Worm (Caenorhabditis elegans) whole organism, midembryonic: ENCODE data around the gene R04B5.1.

Source experiments
- T22C8.4 ChIP-seq: fragments of 200-800 bp; sonication (Bioruptor generic); IDR thresholded peaks from 2 replicates; pipeline ENCODE4 v1.3.6; 2022; ENCODE audit warnings: missing genetic modification characterization, missing compliant biosample characterization
- cog-1 ChIP-seq: sonication (generic microtip); optimal IDR thresholded peaks from 2 replicates; lab custom pipeline; 2016; ENCODE audit warnings: missing genetic modification characterization, missing compliant biosample characterization
- flt-1 ChIP-seq: fragments of 200-800 bp; sonication (Bioruptor generic); IDR thresholded peaks from 2 replicates; pipeline ENCODE4 v1.3.6; 2022; ENCODE audit warnings: missing genetic modification characterization, missing compliant biosample characterization
- klf-2 ChIP-seq: fragments of 200-800 bp; sonication (Bioruptor generic); conservative IDR thresholded peaks from 2 replicates; pipeline ENCODE4 v1.3.6; 2022; ENCODE audit warnings: missing genetic modification reagents, missing genetic modification characterization, missing compliant biosample characterization
- med-1 ChIP-seq: sonication (generic microtip); optimal IDR thresholded peaks from 2 replicates; lab custom pipeline; 2017; ENCODE audit warnings: missing genetic modification characterization, mild to moderate bottlenecking, missing compliant biosample characterization, antibody characterized with exemption, missing genetic modification reagents; ENCODE audit not compliant: insufficient read depth
- ref-1 ChIP-seq: fragments of 200-800 bp; sonication (Bioruptor generic); conservative IDR thresholded peaks from 2 replicates; pipeline ENCODE4 v1.3.6; 2022; ENCODE audit warnings: missing genetic modification reagents, missing genetic modification characterization, missing compliant biosample characterization
- tab-1 ChIP-seq: fragments of 200-800 bp; sonication (Bioruptor generic); IDR thresholded peaks from 2 replicates; pipeline ENCODE4 v1.3.6; 2022; ENCODE audit warnings: missing genetic modification characterization, missing compliant biosample characterization
- ztf-23 ChIP-seq: fragments of 200-800 bp; sonication (Bioruptor generic); IDR thresholded peaks from 2 replicates; pipeline ENCODE4 v1.3.6; 2022; ENCODE audit warnings: missing genetic modification reagents, missing genetic modification characterization, missing compliant biosample characterization
- ztf-29 ChIP-seq: fragments of 200-800 bp; sonication (Bioruptor generic); IDR thresholded peaks from 2 replicates; pipeline ENCODE4 v1.3.6; 2022; ENCODE audit warnings: missing genetic modification reagents, missing genetic modification characterization, missing compliant biosample characterization

The R04B5.1 gene

DNA sequence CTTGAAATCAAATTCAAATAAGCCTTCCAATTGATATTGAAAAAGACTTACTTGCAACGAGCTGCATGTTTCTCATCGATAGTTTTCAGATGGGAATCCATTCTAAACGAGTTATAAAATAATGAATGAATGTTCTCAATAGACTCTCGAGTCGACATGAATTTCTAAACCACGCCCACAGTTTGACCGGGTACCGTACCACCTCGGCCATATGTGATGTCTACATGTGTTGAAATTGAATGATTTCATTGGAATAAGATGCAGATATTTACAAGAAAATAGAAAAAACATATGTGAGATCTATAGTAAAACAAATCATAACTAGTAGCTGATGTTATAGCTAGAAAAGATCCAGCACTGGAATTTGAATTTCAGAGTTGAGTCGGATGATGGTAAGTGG is 12.3 kb upstream of the R04B5.1 start, which contains the start of gene R04B5.7:
R04B5.7 (minus strand) TSS at position 101 of the 400 bp plus-strand sequence.
- TF ChIP-seq cog-1 (tag; lab: Kevin White, UChicago) (no peak), tab-1 (no peak), ztf-23 (no peak), ref-1 (no peak), med-1 (GFP tag; lab: Kevin White, UChicago) (no peak), klf-2 (GFP tag; lab: Robert Waterston, UW) (no peak), flt-1 (GFP tag; lab: Robert Waterston, UW) (no peak), T22C8.4 (GFP tag; lab: Robert Waterston, UW) (no peak), ztf-29 (GFP tag; lab: Robert Waterston, UW) (no peak)

DNA sequence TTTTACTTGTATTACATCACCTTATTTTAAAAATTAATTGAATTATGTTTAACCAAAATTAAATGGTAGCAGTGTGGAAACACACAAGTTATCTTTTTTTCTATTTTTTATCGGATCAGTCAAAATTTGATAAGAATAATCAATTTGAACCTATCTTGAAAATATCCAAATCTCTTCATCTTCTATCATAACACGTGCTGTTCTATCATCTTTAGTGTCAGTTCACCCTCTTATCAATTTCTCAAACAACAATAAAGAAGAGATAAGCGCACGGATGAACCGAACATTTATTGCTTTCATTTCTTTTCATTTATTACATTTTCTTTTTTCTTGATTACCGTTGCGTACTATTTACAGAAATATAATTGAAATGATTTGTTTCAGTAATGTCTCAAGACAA is 9.0 kb upstream of the R04B5.1 start, which contains the start of gene R04B5.5:
R04B5.5 (plus strand) TSS at position 378 of the 400 bp plus-strand sequence.
- no peak for TF ChIP-seq med-1 (GFP tag; lab: Kevin White, UChicago)
- TF ChIP-seq T22C8.4 (GFP tag; lab: Robert Waterston, UW) = no peak
- TF ChIP-seq ztf-29 (GFP tag; lab: Robert Waterston, UW) = no peak
- no peak for TF ChIP-seq tab-1
- TF ChIP-seq ref-1 = no peak
- TF ChIP-seq klf-2 (GFP tag; lab: Robert Waterston, UW) = no peak
- no peak for TF ChIP-seq ztf-23
- TF ChIP-seq flt-1 (GFP tag; lab: Robert Waterston, UW) = no peak
- TF ChIP-seq cog-1 (tag; lab: Kevin White, UChicago) = no peak

DNA sequence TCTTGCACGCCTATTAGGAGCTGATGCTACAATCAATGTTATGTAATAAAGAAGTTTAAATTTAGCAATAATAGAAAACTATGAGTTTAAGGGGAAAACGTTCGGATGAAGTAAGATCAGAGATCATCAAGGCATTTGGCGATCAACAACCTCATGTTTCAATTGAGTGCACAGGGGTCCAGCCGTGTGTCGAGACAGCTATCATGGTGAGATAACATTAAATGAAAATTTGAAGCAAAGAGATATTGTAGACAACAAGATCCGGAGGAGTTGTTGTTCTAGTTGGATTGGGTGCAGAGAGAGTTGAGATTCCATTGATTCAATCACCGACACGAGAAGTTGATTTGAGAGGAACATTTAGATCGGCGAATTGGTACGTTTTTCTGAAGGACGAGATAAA is 8.0 kb upstream of the R04B5.1 start:
- TF ChIP-seq med-1 (GFP tag; lab: Kevin White, UChicago) (no peak), T22C8.4 (GFP tag; lab: Robert Waterston, UW) (no peak), tab-1 (no peak), flt-1 (GFP tag; lab: Robert Waterston, UW) (no peak), cog-1 (tag; lab: Kevin White, UChicago) (no peak), ref-1 (no peak), ztf-23 (no peak), ztf-29 (GFP tag; lab: Robert Waterston, UW) (no peak), klf-2 (GFP tag; lab: Robert Waterston, UW) (no peak)

DNA sequence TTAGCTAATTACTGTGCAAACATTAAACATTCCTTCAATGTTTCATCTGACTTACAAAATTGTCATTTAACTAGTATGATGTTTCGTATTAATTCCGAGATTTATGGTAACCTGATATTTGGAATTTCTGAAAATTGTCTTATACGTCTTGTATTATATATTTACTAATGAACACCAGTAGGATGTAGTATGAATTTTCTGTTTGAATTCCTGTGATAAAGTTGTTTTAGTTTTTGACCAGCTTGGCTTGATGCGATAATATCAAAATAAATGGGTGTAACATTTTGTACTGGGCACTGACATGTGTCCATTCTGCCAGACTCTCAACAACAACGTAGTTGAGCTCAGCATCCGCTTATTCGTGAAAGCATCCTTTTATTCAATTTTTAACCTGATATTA is 6.7 kb upstream of the R04B5.1 start, which contains the start of gene R04B5.6:
R04B5.6 (plus strand) TSS at position 301 of the 400 bp plus-strand sequence.
- TF ChIP-seq ztf-23 = no peak
- TF ChIP-seq flt-1 (GFP tag; lab: Robert Waterston, UW) = no peak
- TF ChIP-seq klf-2 (GFP tag; lab: Robert Waterston, UW) = no peak
- no peak for TF ChIP-seq ref-1
- no peak for TF ChIP-seq T22C8.4 (GFP tag; lab: Robert Waterston, UW)
- TF ChIP-seq ztf-29 (GFP tag; lab: Robert Waterston, UW) = no peak
- no peak for TF ChIP-seq tab-1
- TF ChIP-seq med-1 (GFP tag; lab: Kevin White, UChicago) = no peak
- no peak for TF ChIP-seq cog-1 (tag; lab: Kevin White, UChicago)

DNA sequence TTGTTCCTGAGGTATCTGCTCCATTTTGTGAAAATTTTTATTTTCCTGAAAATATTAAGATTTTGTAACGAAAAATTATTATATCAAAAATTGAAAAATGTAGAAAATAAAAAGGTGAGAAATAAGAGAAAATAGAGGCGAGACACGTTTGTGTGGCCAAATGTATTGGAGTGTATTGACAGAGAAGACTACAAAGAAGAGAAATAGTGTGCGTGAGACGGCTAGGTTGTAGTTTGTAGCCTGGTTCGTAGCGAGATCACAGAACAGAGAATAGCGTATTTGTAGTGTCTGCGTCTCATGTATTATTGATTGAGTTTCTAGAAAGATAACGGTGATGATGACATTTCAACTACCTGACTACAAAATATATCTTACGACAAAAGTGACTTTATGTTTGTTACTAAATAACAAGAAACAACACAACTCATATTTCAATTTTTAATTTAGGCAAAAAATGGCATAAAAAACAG is 5.9 kb upstream of the R04B5.1 start, which contains the start of gene nhr-12:
nhr-12 (minus strand) TSS at position 51 of the 470 bp plus-strand sequence.
- TF ChIP-seq ztf-23 = no peak
- no peak for TF ChIP-seq ref-1
- no peak for TF ChIP-seq flt-1 (GFP tag; lab: Robert Waterston, UW)
- no peak for TF ChIP-seq ztf-29 (GFP tag; lab: Robert Waterston, UW)
- TF ChIP-seq med-1 (GFP tag; lab: Kevin White, UChicago) = no peak
- no peak for TF ChIP-seq cog-1 (tag; lab: Kevin White, UChicago)
- TF ChIP-seq tab-1 = no peak
- TF ChIP-seq T22C8.4 (GFP tag; lab: Robert Waterston, UW) = no peak
- TF ChIP-seq klf-2 (GFP tag; lab: Robert Waterston, UW) = no peak

DNA sequence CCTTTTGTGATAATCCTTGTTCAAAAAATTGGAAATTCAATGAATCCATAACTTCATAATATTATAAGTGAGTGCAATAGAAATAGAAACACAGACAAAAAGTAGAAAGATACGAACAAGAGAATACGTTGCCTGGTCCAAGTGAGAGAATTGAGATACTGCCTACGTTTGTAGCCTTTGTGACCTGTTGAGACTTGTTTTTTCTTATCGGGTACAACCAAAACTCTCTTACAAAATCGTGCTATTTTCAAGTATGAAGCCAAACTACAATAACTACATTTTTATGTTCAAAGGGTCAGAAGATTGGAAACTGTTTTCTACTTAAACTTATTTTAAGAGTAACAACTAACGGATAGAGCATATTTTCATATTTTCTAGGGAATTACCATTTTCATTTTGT is 3.5 kb upstream of the R04B5.1 start, which contains the start of gene nhr-205:
nhr-205 (minus strand) TSS at position 141 of the 400 bp plus-strand sequence.
- no peak for TF ChIP-seq cog-1 (tag; lab: Kevin White, UChicago)
- TF ChIP-seq T22C8.4 (GFP tag; lab: Robert Waterston, UW) = no peak
- no peak for TF ChIP-seq flt-1 (GFP tag; lab: Robert Waterston, UW)
- TF ChIP-seq klf-2 (GFP tag; lab: Robert Waterston, UW) = no peak
- TF ChIP-seq ref-1 = no peak
- no peak for TF ChIP-seq tab-1
- TF ChIP-seq ztf-23 = no peak
- TF ChIP-seq ztf-29 (GFP tag; lab: Robert Waterston, UW) = no peak

DNA sequence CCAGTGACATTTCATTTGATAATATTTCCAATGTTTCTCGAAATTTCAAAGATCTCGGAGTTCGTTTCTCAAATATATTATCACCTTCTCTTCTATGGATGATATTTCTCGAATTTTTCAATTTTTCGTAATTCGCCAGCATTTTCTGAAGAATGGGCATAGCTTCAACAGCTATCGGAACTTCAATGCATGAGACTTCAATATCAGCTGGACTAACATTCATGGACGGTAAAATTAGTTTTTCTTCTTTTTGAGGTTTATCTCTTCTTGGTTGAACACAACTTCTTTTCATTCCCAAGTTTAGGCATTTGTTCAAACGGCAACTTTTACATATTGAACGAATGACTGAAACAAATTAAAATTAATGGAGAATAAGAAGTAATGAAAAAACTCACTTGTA is 2.8 kb upstream of the R04B5.1 start:
- TF ChIP-seq flt-1 (GFP tag; lab: Robert Waterston, UW) = no peak
- no peak for TF ChIP-seq T22C8.4 (GFP tag; lab: Robert Waterston, UW)
- TF ChIP-seq tab-1 = no peak
- TF ChIP-seq ztf-23 = no peak
- TF ChIP-seq ztf-29 (GFP tag; lab: Robert Waterston, UW) = no peak
- no peak for TF ChIP-seq cog-1 (tag; lab: Kevin White, UChicago)
- TF ChIP-seq ref-1 = no peak
- TF ChIP-seq klf-2 (GFP tag; lab: Robert Waterston, UW) = no peak
- TF ChIP-seq med-1 (GFP tag; lab: Kevin White, UChicago) = no peak

DNA sequence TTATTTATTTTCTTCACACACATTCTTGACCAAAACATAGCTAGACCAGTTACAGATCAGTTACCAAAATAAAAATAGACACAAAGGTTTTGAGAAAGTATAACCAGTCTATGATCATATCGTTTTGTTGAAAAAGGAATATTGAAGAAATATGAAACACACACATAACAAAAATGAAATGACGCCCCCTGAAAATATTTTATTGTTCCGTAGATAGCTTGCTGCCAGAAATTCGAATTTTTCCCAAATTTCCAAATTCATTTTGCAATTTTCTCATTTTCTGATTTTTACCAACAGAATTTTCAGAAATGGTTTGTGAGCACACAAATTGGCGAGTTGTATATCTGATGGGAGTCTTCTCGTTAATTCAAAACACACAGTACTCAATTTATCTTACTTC is 2.7 kb downstream of the R04B5.1 start, which contains the start of gene F57A8.7:
F57A8.7 (plus strand) TSS at position 301 of the 400 bp plus-strand sequence.
- TF ChIP-seq med-1 (GFP tag; lab: Kevin White, UChicago) (no peak), flt-1 (GFP tag; lab: Robert Waterston, UW) (no peak), ztf-29 (GFP tag; lab: Robert Waterston, UW) (no peak), tab-1 (no peak), T22C8.4 (GFP tag; lab: Robert Waterston, UW) (no peak), ztf-23 (no peak), klf-2 (GFP tag; lab: Robert Waterston, UW) (no peak), ref-1 (no peak)

DNA sequence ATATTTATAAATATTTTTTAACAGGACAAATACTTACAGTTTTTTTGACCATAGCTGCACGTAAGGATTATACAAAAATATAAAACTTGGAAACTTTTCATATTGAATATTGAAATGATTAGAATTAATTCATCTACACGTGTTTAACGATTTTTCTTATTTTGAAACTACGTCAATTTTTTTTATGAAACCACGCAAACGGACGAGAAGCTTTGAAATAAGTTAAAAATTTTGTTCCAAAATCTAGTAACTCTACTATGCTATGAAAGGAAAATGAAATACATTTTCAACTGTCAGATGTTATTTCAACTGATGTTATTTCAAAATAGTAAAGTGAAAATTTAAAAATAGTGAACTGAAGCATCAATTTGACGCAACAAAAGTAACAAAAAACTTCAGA is 4.4 kb downstream of the R04B5.1 start, which contains the start of gene F57A8.6:
F57A8.6 (minus strand) TSS at position 101 of the 400 bp plus-strand sequence.
- TF ChIP-seq T22C8.4 (GFP tag; lab: Robert Waterston, UW) (no peak), flt-1 (GFP tag; lab: Robert Waterston, UW) (no peak), med-1 (GFP tag; lab: Kevin White, UChicago) (no peak), cog-1 (tag; lab: Kevin White, UChicago) (no peak), tab-1 (no peak), ztf-29 (GFP tag; lab: Robert Waterston, UW) (no peak)
